Fruit fly (Drosophila melanogaster): ENCODE measurements around the gene Rheb.
A peak's percentile ranks its signal among the peaks of the same experiment; 100 is the strongest.

Gene Rheb

dm6 chr3R:5601044-5601523 lies 32.4 kb downstream of the Rheb start, which contains the start of the genes kra and SecS (continued):
- TF ChIP-seq CG7372 (GFP tag; IDR thresholded peaks at IDR 0.05), result no peak
- no peak for TF ChIP-seq kah (GFP tag; optimal IDR thresholded peaks at IDR 0.05)
- no peak for TF ChIP-seq sqz (GFP tag; optimal IDR thresholded peaks at IDR 0.05)
- no peak for TF ChIP-seq kay (GFP tag; optimal IDR thresholded peaks at IDR 0.05)
- TF ChIP-seq CG32767 (GFP tag; IDR thresholded peaks at IDR 0.05), result no peak
- TF ChIP-seq CG6175 (GFP tag; IDR thresholded peaks at IDR 0.05), result no peak
- peak; percentile 81 for TF ChIP-seq Hmr (GFP tag; optimal IDR thresholded peaks at IDR 0.05)
- no peak for TF ChIP-seq otp (GFP tag; IDR thresholded peaks at IDR 0.05)
- TF ChIP-seq Rx (GFP tag; IDR thresholded peaks at IDR 0.05), result no peak
- TF ChIP-seq bab2 (GFP tag; optimal IDR thresholded peaks at IDR 0.05), result peak; percentile 54
- TF ChIP-seq prd (optimal IDR thresholded peaks at IDR 0.05), result no peak
- TF ChIP-seq prd (GFP tag; IDR thresholded peaks at IDR 0.05), result no peak
- no peak for TF ChIP-seq CG15479 (GFP tag; optimal IDR thresholded peaks at IDR 0.05)
- TF ChIP-seq CG4730 (GFP tag; IDR thresholded peaks at IDR 0.05), result no peak
- TF ChIP-seq disco-r (GFP tag; optimal IDR thresholded peaks at IDR 0.05), result no peak
- peak; percentile 45 for TF ChIP-seq corto (GFP tag; optimal IDR thresholded peaks at IDR 0.05)
- no peak for TF ChIP-seq Hmx (GFP tag; optimal IDR thresholded peaks at IDR 0.05)
- TF ChIP-seq CG15269 (tag; optimal IDR thresholded peaks at IDR 0.05), result peak; percentile 54
- no peak for TF ChIP-seq CG17568 (GFP tag; optimal IDR thresholded peaks at IDR 0.05)
- TF ChIP-seq Eip74EF (GFP tag; optimal IDR thresholded peaks at IDR 0.05), result no peak
- TF ChIP-seq Hand (GFP tag; optimal IDR thresholded peaks at IDR 0.05), result no peak
- no peak for TF ChIP-seq CG12219 (GFP tag; optimal IDR thresholded peaks at IDR 0.05)
- peak; percentile 63 for TF ChIP-seq CG4328 (GFP tag; optimal IDR thresholded peaks at IDR 0.05)
- peak; percentile 29 for TF ChIP-seq Dek (tag; optimal IDR thresholded peaks at IDR 0.05)
- no peak for TF ChIP-seq Kr (GFP tag; optimal IDR thresholded peaks at IDR 0.05)
- TF ChIP-seq dati (GFP tag; IDR thresholded peaks at IDR 0.05), result no peak
- peak; percentile 95 for TF ChIP-seq gfzf (GFP tag; optimal IDR thresholded peaks at IDR 0.05)
- peak; percentile 67 for TF ChIP-seq CG2678 (tag; optimal IDR thresholded peaks at IDR 0.05)
- peak; percentile 62 for TF ChIP-seq CG10654 (GFP tag; optimal IDR thresholded peaks at IDR 0.05)
- TF ChIP-seq Elba2 (GFP tag; optimal IDR thresholded peaks at IDR 0.05), result peak; percentile 81
- peak; percentile 85 for TF ChIP-seq trem (tag; optimal IDR thresholded peaks at IDR 0.05)
- TF ChIP-seq CG10431 (GFP tag; optimal IDR thresholded peaks at IDR 0.05), result no peak
- peak; percentile 71 for TF ChIP-seq Mad (GFP tag; optimal IDR thresholded peaks at IDR 0.05)
- TF ChIP-seq Hr3 (GFP tag; optimal IDR thresholded peaks at IDR 0.05), result peak; percentile 66
- TF ChIP-seq HLHmδ (GFP tag; optimal IDR thresholded peaks at IDR 0.05), result peak; percentile 80
- TF ChIP-seq fd102C (GFP tag; optimal IDR thresholded peaks at IDR 0.05), result no peak
- TF ChIP-seq CG14667 (GFP tag; IDR thresholded peaks at IDR 0.05), result no peak
- TF ChIP-seq CG43689 (GFP tag; IDR thresholded peaks at IDR 0.05), result no peak
- peak; percentile 50 for TF ChIP-seq CG13296 (GFP tag; optimal IDR thresholded peaks at IDR 0.05)
- TF ChIP-seq cato (GFP tag; optimal IDR thresholded peaks at IDR 0.05; ENCODE audit: borderline replicate concordance), result peak; percentile 5
- TF ChIP-seq Gsc (GFP tag; IDR thresholded peaks at IDR 0.05), result no peak
- TF ChIP-seq ftz-f1 (GFP tag; optimal IDR thresholded peaks at IDR 0.05), result peak; percentile 19
- no peak for TF ChIP-seq grn (GFP tag; optimal IDR thresholded peaks at IDR 0.05)
- no peak for TF ChIP-seq CG34224 (GFP tag; IDR thresholded peaks at IDR 0.05; ENCODE audit: partially characterized antibody)
- peak; percentile 84 for TF ChIP-seq Sin3A (optimal IDR thresholded peaks at IDR 0.05)
- peak; percentile 62 for TF ChIP-seq Sry-δ (GFP tag; optimal IDR thresholded peaks at IDR 0.05)
- TF ChIP-seq CG1529 (GFP tag; optimal IDR thresholded peaks at IDR 0.05), result peak; percentile 31
- no peak for TF ChIP-seq NC2α (GFP tag; optimal IDR thresholded peaks at IDR 0.05)
- no peak for TF ChIP-seq CG6683 (GFP tag; optimal IDR thresholded peaks at IDR 0.05)
- TF ChIP-seq CG2202 (tag; optimal IDR thresholded peaks at IDR 0.05), result no peak
- TF ChIP-seq ERR (GFP tag; optimal IDR thresholded peaks at IDR 0.05), result no peak
- TF ChIP-seq Mrtf (GFP tag; IDR thresholded peaks at IDR 0.05), result no peak
